Worm (Caenorhabditis elegans): ENCODE data around the gene idpb-3.

DNA sequence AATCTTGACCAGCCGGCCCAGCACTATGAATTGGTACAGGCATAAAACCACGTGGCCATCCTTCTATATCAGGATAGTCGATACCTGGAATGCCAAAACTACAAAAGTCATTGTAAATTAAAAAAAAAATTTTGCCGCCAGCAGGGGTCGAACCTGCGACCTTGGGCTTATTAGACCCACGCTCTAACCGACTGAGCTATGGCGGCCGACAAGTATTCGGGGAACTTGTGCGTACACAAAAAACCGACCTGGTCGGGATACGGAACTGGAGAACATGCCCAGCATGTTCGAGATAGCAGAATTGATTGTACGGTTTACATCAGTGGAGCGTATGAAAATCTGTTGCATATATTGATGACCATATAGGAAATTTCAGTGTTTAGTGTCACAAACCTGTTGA lies 44.3 kb downstream of the idpb-3 start:
- TF ChIP-seq mab-5 (tag; optimal IDR thresholded peaks at IDR 0.05) (no peak), mls-2 (tag; optimal IDR thresholded peaks at IDR 0.05) (peak; percentile 47), ztf-11 (tag; optimal IDR thresholded peaks at IDR 0.05) (no peak), nhr-2 (tag; optimal IDR thresholded peaks at IDR 0.05) (no peak), pha-4 (tag; optimal IDR thresholded peaks at IDR 0.05) (no peak), bed-3 (GFP tag; optimal IDR thresholded peaks at IDR 0.05) (peak; percentile 1), drap-1 (GFP tag; optimal IDR thresholded peaks at IDR 0.05) (peak; percentile 44), nhr-237 (tag; optimal IDR thresholded peaks at IDR 0.05) (no peak), elt-3 (tag; optimal IDR thresholded peaks at IDR 0.05) (no peak), sptf-1 (tag; optimal IDR thresholded peaks at IDR 0.05) (peak; percentile 60), zip-8 (tag; optimal IDR thresholded peaks at IDR 0.05) (no peak), nhr-12 (tag; optimal IDR thresholded peaks at IDR 0.05) (no peak), elt-1 (tag; optimal IDR thresholded peaks at IDR 0.05; ENCODE audit: borderline replicate concordance, insufficient read depth) (no peak), tbx-8 (GFP tag; optimal IDR thresholded peaks at IDR 0.05) (peak; percentile 35)

All from whole organism, mixed stage, embryonic.